Worm (Caenorhabditis elegans): Measurements from ENCODE around the gene C08F8.3.

Gene C08F8.3

DNA sequence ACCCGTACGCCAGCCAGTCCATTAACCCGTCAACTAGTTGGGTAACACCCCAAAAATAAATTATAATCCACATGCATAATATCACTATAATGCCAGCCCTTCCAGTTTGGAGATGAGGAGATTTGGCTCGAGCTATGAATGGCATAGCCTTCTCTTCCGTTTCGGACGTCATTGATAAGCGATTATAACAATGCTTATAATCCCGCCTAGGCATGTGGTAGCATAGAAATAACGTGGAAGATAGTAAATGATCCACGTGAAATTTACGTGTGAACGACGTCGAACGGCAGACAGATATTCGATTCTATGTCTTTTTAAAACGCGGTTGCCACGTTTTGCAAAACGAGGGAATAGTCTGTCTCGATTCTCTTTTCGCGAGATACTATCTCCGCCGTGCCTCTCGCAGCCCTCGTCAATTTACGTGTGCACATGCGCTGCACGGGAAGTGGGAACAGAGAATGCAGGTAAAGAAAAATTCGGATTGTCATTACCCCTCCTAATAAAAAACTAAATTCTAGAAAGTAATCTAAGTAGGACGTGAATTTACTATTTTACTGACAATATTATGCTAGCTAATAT is 6.0 kb upstream of the C08F8.3 start:
- TF ChIP-seq unc-98 (GFP tag; IDR thresholded peaks at IDR 0.05) (no peak), skn-1 (tag; optimal IDR thresholded peaks at IDR 0.05) (peak; percentile 15), sptf-1 (tag; optimal IDR thresholded peaks at IDR 0.05) (no peak), unc-30 (tag; optimal IDR thresholded peaks at IDR 0.05) (no peak), lin-15B (tag; optimal IDR thresholded peaks at IDR 0.05) (no peak), nhr-76 (tag; optimal IDR thresholded peaks at IDR 0.05) (no peak), tlp-1 (tag; optimal IDR thresholded peaks at IDR 0.05) (no peak), fkh-8 (tag; optimal IDR thresholded peaks at IDR 0.05) (peak; percentile 49), ets-5 (GFP tag; IDR thresholded peaks at IDR 0.05) (no peak), zip-4 (GFP tag; optimal IDR thresholded peaks at IDR 0.05) (no peak), ceh-82 (tag; optimal IDR thresholded peaks at IDR 0.05) (peak in 1 of 3 experiments; percentile 0), ceh-63 (GFP tag; optimal IDR thresholded peaks at IDR 0.05) (no peak), ceh-88 (GFP tag; IDR thresholded peaks at IDR 0.05) (no peak), elt-3 (tag; optimal IDR thresholded peaks at IDR 0.05) (peak in 1 of 6 experiments; percentile 8), fkh-4 (tag; optimal IDR thresholded peaks at IDR 0.05; ENCODE audit: borderline replicate concordance) (peak; percentile 2), lir-3 (tag; optimal IDR thresholded peaks at IDR 0.05; ENCODE audit: poor library complexity) (no peak), lin-14 (GFP tag; optimal IDR thresholded peaks at IDR 0.05) (peak; percentile 55), unc-86 (tag; optimal IDR thresholded peaks at IDR 0.05) (no peak), snu-23 (GFP tag; optimal IDR thresholded peaks at IDR 0.05) (peak; percentile 51), mdl-1 (tag; optimal IDR thresholded peaks at IDR 0.05) (no peak), unc-62 (GFP tag; optimal IDR thresholded peaks at IDR 0.05) (no peak), pag-3 (tag; optimal IDR thresholded peaks at IDR 0.05; ENCODE audit: borderline replicate concordance, insufficient read depth) (peak; percentile 74), nhr-71 (tag; optimal IDR thresholded peaks at IDR 0.05) (peak; percentile 25), F16B12.6 (tag; optimal IDR thresholded peaks at IDR 0.05) (peak; percentile 8), nhr-85 (tag) (no peak), ama-1 (optimal IDR thresholded peaks at IDR 0.05) (no peak), nhr-84 (tag; optimal IDR thresholded peaks at IDR 0.05) (no peak), ztf-4 (tag; optimal IDR thresholded peaks at IDR 0.05) (no peak), rnt-1 (tag; optimal IDR thresholded peaks at IDR 0.05) (peak; percentile 36), grh-1 (GFP tag; IDR thresholded peaks at IDR 0.05) (no peak), lin-39 (tag; optimal IDR thresholded peaks at IDR 0.05) (no peak), ztf-11 (tag; optimal IDR thresholded peaks at IDR 0.05) (no peak), lin-13 (GFP tag; optimal IDR thresholded peaks at IDR 0.05) (no peak), mep-1 (tag; optimal IDR thresholded peaks at IDR 0.05) (peak; percentile 5), blmp-1 (tag; optimal IDR thresholded peaks at IDR 0.05) (peak; percentile 25), egl-13 (tag; optimal IDR thresholded peaks at IDR 0.05) (no peak), nhr-90 (tag; optimal IDR thresholded peaks at IDR 0.05; ENCODE audit: poor library complexity) (no peak), unc-130 (tag; optimal IDR thresholded peaks at IDR 0.05) (no peak), Y116A8C.19 (tag; optimal IDR thresholded peaks at IDR 0.05; ENCODE audit: borderline replicate concordance) (no peak), C34B4.2 (tag; optimal IDR thresholded peaks at IDR 0.05) (no peak), pax-3 (tag; optimal IDR thresholded peaks at IDR 0.05) (peak; percentile 68), pqm-1 (tag; optimal IDR thresholded peaks at IDR 0.05) (no peak), nhr-19 (GFP tag; conservative IDR thresholded peaks at IDR 0.05) (peak; percentile 4; the same call in 1 of the 2 replicates), hlh-4 (tag; optimal IDR thresholded peaks at IDR 0.05) (no peak), efl-1 (optimal IDR thresholded peaks at IDR 0.05) (no peak), efl-1 (GFP tag; optimal IDR thresholded peaks at IDR 0.05 in 1 of 2) (peak; percentile 4 to 63), alr-1 (tag; optimal IDR thresholded peaks at IDR 0.05; ENCODE audit: borderline replicate concordance) (no peak), C16A3.4 (tag; optimal IDR thresholded peaks at IDR 0.05) (no peak), jun-1 (tag; optimal IDR thresholded peaks at IDR 0.05) (no peak), lin-35 (GFP tag; optimal IDR thresholded peaks at IDR 0.05) (peak in 1 of 2 experiments; percentile 23), tbx-2 (tag; optimal IDR thresholded peaks at IDR 0.05) (no peak), dsc-1 (tag; optimal IDR thresholded peaks at IDR 0.05) (peak; percentile 54)

Measured in whole organism, L1 larva.